Fruit fly (Drosophila melanogaster) whole organism, embryonic: ENCODE measurements around the gene D.

Experiments used
- ATbp ChIP-seq: fragments of 200-800 bp; sonication (Bioruptor generic); optimal IDR thresholded peaks from 2 replicates; lab custom pipeline; 2017; ENCODE audit warnings: missing biosample characterization, mild to moderate bottlenecking, missing genetic modification characterization, missing genetic modification reagents
- Awh ChIP-seq: fragments of 200-800 bp; sonication (Bioruptor generic); IDR thresholded peaks from 2 replicates; pipeline ENCODE4, ENCODE4 v1.3.6; 2022; ENCODE audit warnings: missing biosample characterization, missing genetic modification characterization
- CG10209 ChIP-seq: fragments of 200-800 bp; sonication (Bioruptor generic); optimal IDR thresholded peaks from 3 replicates; lab custom pipeline; 2017; ENCODE audit warnings: missing biosample characterization, mild to moderate bottlenecking, missing genetic modification characterization, missing genetic modification reagents
- CG10274 ChIP-seq: fragments of 200-800 bp; sonication (Bioruptor generic); optimal IDR thresholded peaks from 3 replicates; lab custom pipeline; 2017; ENCODE audit warnings: missing biosample characterization, mild to moderate bottlenecking, missing genetic modification characterization
- CG11456 ChIP-seq: fragments of 200-800 bp; sonication (Bioruptor generic); IDR thresholded peaks from 3 replicates; pipeline ENCODE4 v1.3.6; 2022; ENCODE audit warnings: missing biosample characterization, missing genetic modification characterization
- CG11560 ChIP-seq: fragments of 200-800 bp; sonication (Bioruptor generic); IDR thresholded peaks from 3 replicates; pipeline ENCODE4 v1.3.6; 2022; ENCODE audit warnings: missing biosample characterization, missing genetic modification characterization
- CG12219 ChIP-seq: fragments of 200-800 bp; sonication (Bioruptor generic); optimal IDR thresholded peaks from 3 replicates; lab custom pipeline; 2018; ENCODE audit warnings: missing biosample characterization, mild to moderate bottlenecking, missing genetic modification characterization
- CG12236 ChIP-seq: fragments of 200-800 bp; sonication (Bioruptor generic); optimal IDR thresholded peaks from 2 replicates; lab custom pipeline; 2016; ENCODE audit warnings: missing biosample characterization, missing genetic modification characterization
- CG13775 ChIP-seq: fragments of 200-800 bp; sonication (Bioruptor generic); optimal IDR thresholded peaks from 3 replicates; lab custom pipeline; 2017; ENCODE audit warnings: missing biosample characterization, mild to moderate bottlenecking, missing genetic modification characterization
- CG14710 ChIP-seq: fragments of 200-800 bp; sonication (Bioruptor generic); optimal IDR thresholded peaks from 3 replicates; lab custom pipeline; 2019; ENCODE audit warnings: missing biosample characterization, mild to moderate bottlenecking, missing genetic modification characterization, moderate library complexity
- CG17361 ChIP-seq: fragments of 200-800 bp; sonication (Bioruptor generic); IDR thresholded peaks from 3 replicates; pipeline ENCODE4 v1.3.6; 2022; ENCODE audit warnings: missing biosample characterization, missing genetic modification characterization
- CG2129 ChIP-seq: fragments of 200-800 bp; sonication (Bioruptor generic); IDR thresholded peaks from 2 replicates; pipeline ENCODE4 v1.3.6; 2022; ENCODE audit warnings: missing biosample characterization, missing genetic modification characterization; ENCODE audit not compliant: partially characterized antibody
- CG30403 ChIP-seq: fragments of 200-800 bp; sonication (Bioruptor generic); optimal IDR thresholded peaks from 3 replicates; lab custom pipeline; 2016; ENCODE audit warnings: missing biosample characterization, missing genetic modification characterization
- CG3065 ChIP-seq: fragments of 200-800 bp; sonication (Bioruptor generic); optimal IDR thresholded peaks from 2 replicates; lab custom pipeline; 2016; ENCODE audit warnings: missing biosample characterization, missing genetic modification characterization
- CG3726 ChIP-seq: fragments of 200-800 bp; sonication (Bioruptor generic); IDR thresholded peaks from 3 replicates; pipeline ENCODE4, ENCODE4 v1.3.6; 2022; ENCODE audit warnings: missing biosample characterization, missing genetic modification characterization
- CG4707 ChIP-seq: fragments of 200-800 bp; sonication (Bioruptor generic); optimal IDR thresholded peaks from 2 replicates; lab custom pipeline; 2018; ENCODE audit warnings: missing biosample characterization, mild to moderate bottlenecking, missing genetic modification characterization, moderate library complexity
- CG6254 ChIP-seq: fragments of 200-800 bp; sonication (Bioruptor generic); optimal IDR thresholded peaks from 3 replicates; lab custom pipeline; 2017; ENCODE audit warnings: mild to moderate bottlenecking, missing biosample characterization, missing genetic modification reagents, missing genetic modification characterization
- CG6791 ChIP-seq: fragments of 200-800 bp; sonication (Bioruptor generic); IDR thresholded peaks from 3 replicates; pipeline ENCODE4 v1.3.6; 2022; ENCODE audit warnings: missing biosample characterization, missing genetic modification characterization; ENCODE audit not compliant: partially characterized antibody
- CG6854 ChIP-seq: fragments of 200-800 bp; sonication (Bioruptor generic); optimal IDR thresholded peaks from 3 replicates; lab custom pipeline; 2017; ENCODE audit warnings: missing biosample characterization, mild to moderate bottlenecking, missing genetic modification characterization
- CG8924 ChIP-seq: fragments of 200-800 bp; optimal IDR thresholded peaks from 3 replicates; lab custom pipeline; 2019; ENCODE audit warnings: missing biosample characterization, mild to moderate bottlenecking, missing genetic modification characterization, moderate library complexity
- CG9797 ChIP-seq: fragments of 200-800 bp; sonication (Bioruptor generic); optimal IDR thresholded peaks from 3 replicates; lab custom pipeline; 2018; ENCODE audit warnings: missing biosample characterization, mild to moderate bottlenecking, missing genetic modification characterization
- CG9876 ChIP-seq: fragments of 200-800 bp; sonication (Bioruptor generic); optimal IDR thresholded peaks from 2 replicates; lab custom pipeline; 2016; ENCODE audit warnings: missing biosample characterization, missing genetic modification characterization
- Chrac-16 ChIP-seq: fragments of 200-800 bp; sonication (Bioruptor generic); optimal IDR thresholded peaks from 3 replicates; lab custom pipeline; 2016; ENCODE audit warnings: missing biosample characterization, missing genetic modification characterization
- Ets97D ChIP-seq: fragments of 200-800 bp; sonication (Bioruptor generic); optimal IDR thresholded peaks from 3 replicates; lab custom pipeline; 2016; ENCODE audit warnings: missing biosample characterization, missing genetic modification characterization
- Lpt ChIP-seq: fragments of >200 bp; optimal IDR thresholded peaks from 2 replicates; lab custom pipeline; 2018; ENCODE audit warnings: missing biosample characterization, missing genetic modification characterization
- MBD-R2 ChIP-seq: fragments of 200-800 bp; sonication (Bioruptor generic); IDR thresholded peaks from 2 replicates; pipeline ENCODE4 v1.3.6; 2022; ENCODE audit warnings: missing biosample characterization, missing genetic modification characterization
- Mrtf ChIP-seq: fragments of 200-800 bp; sonication (Bioruptor generic); IDR thresholded peaks from 3 replicates; pipeline ENCODE4 v1.3.6; 2022; ENCODE audit warnings: missing biosample characterization, missing genetic modification characterization
- Nf-YC ChIP-seq: fragments of 200-800 bp; optimal IDR thresholded peaks from 3 replicates; lab custom pipeline; 2019; ENCODE audit warnings: missing biosample characterization, mild to moderate bottlenecking, missing genetic modification characterization, moderate library complexity
- Scr ChIP-seq: fragments of 200-800 bp; sonication (Bioruptor generic); IDR thresholded peaks from 2 replicates; pipeline ENCODE4 v1.3.6; 2022; ENCODE audit warnings: missing biosample characterization, missing genetic modification characterization; ENCODE audit not compliant: partially characterized antibody
- Vsx1 ChIP-seq: fragments of 200-800 bp; sonication (Bioruptor generic); optimal IDR thresholded peaks from 2 replicates; lab custom pipeline; 2017; ENCODE audit warnings: missing biosample characterization, mild to moderate bottlenecking, missing genetic modification characterization, missing genetic modification reagents
- ab ChIP-seq: fragments of 200-800 bp; sonication (Bioruptor generic); optimal IDR thresholded peaks from 2 replicates; lab custom pipeline; 2016; ENCODE audit warnings: missing biosample characterization, missing genetic modification characterization
- cad ChIP-seq: fragments of >200 bp; optimal IDR thresholded peaks from 2 replicates; lab custom pipeline; 2017; ENCODE audit warnings: missing biosample characterization, missing genetic modification characterization
- chinmo ChIP-seq: fragments of 200-800 bp; sonication (Bioruptor generic); IDR thresholded peaks from 4 replicates; pipeline ENCODE4 v1.3.6; 2022; ENCODE audit warnings: missing biosample characterization, missing genetic modification characterization; ENCODE audit not compliant: partially characterized antibody
- crol ChIP-seq: fragments of 200-800 bp; sonication (Bioruptor generic); IDR thresholded peaks from 2 replicates; pipeline ENCODE4 v1.3.6; 2022; ENCODE audit warnings: missing biosample characterization, missing genetic modification characterization
- dmrt99B ChIP-seq: fragments of 200-800 bp; sonication (Bioruptor generic); optimal IDR thresholded peaks from 2 replicates; lab custom pipeline; 2018; ENCODE audit warnings: missing biosample characterization, mild to moderate bottlenecking, missing genetic modification characterization, moderate library complexity
- her ChIP-seq: fragments of 200-800 bp; sonication (Bioruptor generic); optimal IDR thresholded peaks from 2 replicates; lab custom pipeline; 2016; ENCODE audit warnings: missing biosample characterization, missing genetic modification characterization
- inv ChIP-seq: fragments of 200-800 bp; sonication (Bioruptor generic); IDR thresholded peaks from 2 replicates; pipeline ENCODE4 v1.3.6; 2022; ENCODE audit warnings: missing biosample characterization, missing genetic modification characterization; ENCODE audit not compliant: partially characterized antibody
- knrl ChIP-seq: fragments of 200-800 bp; sonication (Bioruptor generic); IDR thresholded peaks from 3 replicates; pipeline ENCODE4 v1.3.6; 2022; ENCODE audit warnings: missing biosample characterization, missing genetic modification characterization; ENCODE audit not compliant: partially characterized antibody
- lola ChIP-seq, 3 experiments: fragments of >200 bp in 2 of 3; fragments of 200-800 bp in 1 of 3; sonication (Bioruptor generic) in 1 of 3; optimal IDR thresholded peaks; 2 replicates each; lab custom pipeline; 2017 to 2019; ENCODE audit warnings: missing biosample characterization in 3 of 3, missing genetic modification characterization in 3 of 3, mild to moderate bottlenecking in 1 of 3, moderate library complexity in 1 of 3
- lov ChIP-seq, 2 experiments: fragments of 200-800 bp in 1 of 2; fragments of >200 bp in 1 of 2; sonication (Bioruptor generic) in 1 of 2; IDR thresholded peaks in 1 of 2; optimal IDR thresholded peaks in 1 of 2; 2 replicates in 1 of 2; 3 replicates in 1 of 2; pipeline versions ENCODE4 v1.3.6 to Lab custom; 2017 to 2022; ENCODE audit warnings: missing biosample characterization in 1 of 2, missing genetic modification characterization in 1 of 2
- mld ChIP-seq: fragments of 200-800 bp; sonication (Bioruptor generic); IDR thresholded peaks from 3 replicates; pipeline ENCODE4 v1.3.6; 2022; ENCODE audit warnings: missing biosample characterization, missing genetic modification characterization; ENCODE audit not compliant: partially characterized antibody
- oc ChIP-seq: fragments of 200-800 bp; sonication (Bioruptor generic); optimal IDR thresholded peaks from 2 replicates; lab custom pipeline; 2018; ENCODE audit warnings: missing biosample characterization, mild to moderate bottlenecking, missing genetic modification characterization, moderate library complexity
- p53 ChIP-seq: fragments of 200-800 bp; sonication (Bioruptor generic); optimal IDR thresholded peaks from 2 replicates; lab custom pipeline; 2016; ENCODE audit warnings: missing biosample characterization, missing genetic modification characterization
- pfk ChIP-seq: fragments of 200-800 bp; sonication (Bioruptor generic); optimal IDR thresholded peaks from 2 replicates; lab custom pipeline; 2018; ENCODE audit warnings: missing biosample characterization, mild to moderate bottlenecking, missing genetic modification characterization, moderate library complexity
- pros ChIP-seq: fragments of 200-800 bp; sonication (Bioruptor generic); optimal IDR thresholded peaks from 3 replicates; lab custom pipeline; 2019; ENCODE audit warnings: missing biosample characterization, mild to moderate bottlenecking, missing genetic modification characterization, moderate library complexity
- sr ChIP-seq: fragments of 200-800 bp; sonication (Bioruptor generic); IDR thresholded peaks from 3 replicates; pipeline ENCODE4 v1.3.6; 2022; ENCODE audit warnings: missing biosample characterization, missing genetic modification characterization
- tio ChIP-seq: fragments of 200-800 bp; sonication (Bioruptor generic); optimal IDR thresholded peaks from 2 replicates; lab custom pipeline; 2017; ENCODE audit warnings: missing biosample characterization, missing genetic modification characterization, inconsistent platforms
- tll ChIP-seq, 2 experiments: fragments of 200-800 bp in 1 of 2; fragments of >200 bp in 1 of 2; sonication (Bioruptor generic) in 1 of 2; optimal IDR thresholded peaks; 2 replicates each; lab custom pipeline; 2017 to 2019; ENCODE audit warnings: missing biosample characterization in 2 of 2, missing genetic modification characterization in 2 of 2, mild to moderate bottlenecking in 1 of 2, moderate library complexity in 1 of 2
- z ChIP-seq: fragments of 200-800 bp; sonication (Bioruptor generic); IDR thresholded peaks from 3 replicates; pipeline ENCODE4 v1.3.6; 2022; ENCODE audit warnings: missing biosample characterization, missing genetic modification characterization

Gene D

DNA sequence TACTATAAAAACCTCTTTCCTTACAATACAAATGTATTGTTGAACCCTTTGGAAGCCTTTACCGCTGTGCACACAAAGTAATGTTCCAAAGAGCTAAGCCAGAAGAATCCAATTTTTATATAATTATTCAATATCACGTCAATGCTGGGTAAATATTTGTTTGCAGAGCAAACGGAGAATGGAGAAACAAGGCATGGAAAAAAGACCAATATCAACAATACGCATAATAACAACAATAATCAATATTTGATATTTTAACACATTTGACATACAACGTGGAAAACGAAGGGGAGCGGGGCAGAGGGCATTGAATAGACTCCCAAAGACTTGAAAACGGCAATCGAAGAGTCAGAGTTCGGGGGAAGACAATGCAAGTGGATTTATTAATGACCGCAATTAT lies 4.2 kb downstream of the D start (continued):
- TF ChIP-seq CG9797 (GFP tag; lab: Kevin White, UChicago): no peak
- no peak for TF ChIP-seq Ets97D
- peak; percentile 50 for TF ChIP-seq CG6254 (GFP tag; lab: Kevin White, UChicago)
- TF ChIP-seq CG14710: peak; percentile 72
- TF ChIP-seq knrl (GFP tag; lab: Robert Waterston, UW): no peak
- TF ChIP-seq CG3065 (GFP tag; lab: Kevin White, UChicago): no peak
- no peak for TF ChIP-seq Scr (GFP tag; lab: Robert Waterston, UW)
- peak; percentile 30; the same call in 1 of the 2 replicates for TF ChIP-seq crol (GFP tag; lab: Robert Waterston, UW)
- no peak for TF ChIP-seq cad
- no peak for TF ChIP-seq Lpt (GFP tag; lab: Kevin White, UChicago)
- no peak for TF ChIP-seq inv (GFP tag; lab: Robert Waterston, UW)
- TF ChIP-seq pros (GFP tag; lab: Kevin White, UChicago): no peak
- no peak for TF ChIP-seq CG11456
- TF ChIP-seq ab (GFP tag; lab: Kevin White, UChicago): no peak
- no peak for TF ChIP-seq Chrac-16 (GFP tag; lab: Kevin White, UChicago)
- TF ChIP-seq Nf-YC (tag; lab: Kevin White, UChicago): peak; percentile 30
- no peak for TF ChIP-seq CG30403 (GFP tag; lab: Kevin White, UChicago)
- peak; percentile 89 for TF ChIP-seq CG12219
- no peak for TF ChIP-seq CG2129 (GFP tag; lab: Robert Waterston, UW)
- TF ChIP-seq chinmo: no peak
- peak; percentile 30 for TF ChIP-seq CG10274 (GFP tag; lab: Kevin White, UChicago)
- TF ChIP-seq CG9876: no peak
- no peak for TF ChIP-seq sr
- TF ChIP-seq mld: no peak
- no peak for TF ChIP-seq Mrtf (GFP tag; lab: Robert Waterston, UW)
- no peak for TF ChIP-seq MBD-R2 (GFP tag; lab: Robert Waterston, UW)
- peak; percentile 64 for TF ChIP-seq CG13775 (GFP tag; lab: Kevin White, UChicago)
- peak; percentile 74 for TF ChIP-seq CG10209 (GFP tag; lab: Kevin White, UChicago)
- peak; percentile 66 for TF ChIP-seq oc (tag; lab: Kevin White, UChicago)
- TF ChIP-seq tio (GFP tag; lab: Kevin White, UChicago): peak; percentile 29
- peak in 1 of 3 experiments; percentile 65 for TF ChIP-seq lola (GFP tag; optimal IDR thresholded peaks at IDR 0.05; lab: Kevin White, UChicago)
- TF ChIP-seq CG17361: peak; percentile 57; the same call in 2 of the 3 replicates
- peak; percentile 79 for TF ChIP-seq ATbp (GFP tag; lab: Kevin White, UChicago)
- no peak for TF ChIP-seq z (GFP tag; lab: Robert Waterston, UW)
- TF ChIP-seq Awh (GFP tag; lab: Robert Waterston, UW): peak; percentile 54; the same call in 1 of the 2 replicates
- TF ChIP-seq CG3726 (GFP tag; lab: Robert Waterston, UW): no peak
- TF ChIP-seq CG6854 (GFP tag; lab: Kevin White, UChicago): peak; percentile 56
- TF ChIP-seq tll (GFP tag; optimal IDR thresholded peaks at IDR 0.05; lab: Kevin White, UChicago): no peak
- TF ChIP-seq CG8924 (tag; lab: Kevin White, UChicago): peak; percentile 74
- TF ChIP-seq CG11560 (tag; lab: Robert Waterston, UW): no peak; the same call in 2 of the 3 replicates
- no peak for TF ChIP-seq CG6791 (GFP tag; lab: Robert Waterston, UW)
- TF ChIP-seq lov (optimal IDR thresholded peaks at IDR 0.05; lab: Kevin White, UChicago): no peak
- 0 out of 3 replicates have a peak, but pooled peaks have one; percentile 56 for TF ChIP-seq lov (GFP tag; IDR thresholded peaks at IDR 0.05; lab: Robert Waterston, UW)
- no peak for TF ChIP-seq p53 (GFP tag; lab: Kevin White, UChicago)
- no peak for TF ChIP-seq pfk
- peak; percentile 69 for TF ChIP-seq dmrt99B
- TF ChIP-seq Vsx1 (GFP tag; lab: Kevin White, UChicago): peak; percentile 67
- TF ChIP-seq her: no peak
- TF ChIP-seq CG4707 (GFP tag; lab: Kevin White, UChicago): peak; percentile 80
- TF ChIP-seq CG12236 (GFP tag; lab: Kevin White, UChicago): peak; percentile 8
